Worm (Caenorhabditis elegans): ENCODE measurements around the gene jud-4.

Gene jud-4

ce11 chrX:15334897-15335296 is 51.0 kb downstream of the jud-4 start:
- TF ChIP-seq med-1 (GFP tag; optimal IDR thresholded peaks at IDR 0.05; ENCODE audit: insufficient read depth) (no peak), klf-2 (GFP tag; conservative IDR thresholded peaks at IDR 0.05) (no peak), ztf-29 (GFP tag; IDR thresholded peaks at IDR 0.05) (no peak), ztf-23 (GFP tag; IDR thresholded peaks at IDR 0.05) (no peak), cog-1 (tag; optimal IDR thresholded peaks at IDR 0.05) (no peak), T22C8.4 (GFP tag; IDR thresholded peaks at IDR 0.05) (no peak), ref-1 (GFP tag; conservative IDR thresholded peaks at IDR 0.05) (no peak), tab-1 (GFP tag; IDR thresholded peaks at IDR 0.05) (no peak), flt-1 (GFP tag; IDR thresholded peaks at IDR 0.05) (no peak)

- no peak for TF ChIP-seq ztf-29 (GFP tag; IDR thresholded peaks at IDR 0.05)
- TF ChIP-seq med-1 (GFP tag; optimal IDR thresholded peaks at IDR 0.05; ENCODE audit: insufficient read depth) = no peak
- no peak for TF ChIP-seq klf-2 (GFP tag; conservative IDR thresholded peaks at IDR 0.05)
- no peak for TF ChIP-seq T22C8.4 (GFP tag; IDR thresholded peaks at IDR 0.05)
- no peak for TF ChIP-seq tab-1 (GFP tag; IDR thresholded peaks at IDR 0.05)
- TF ChIP-seq flt-1 (GFP tag; IDR thresholded peaks at IDR 0.05) = no peak
- no peak for TF ChIP-seq cog-1 (tag; optimal IDR thresholded peaks at IDR 0.05)
- no peak for TF ChIP-seq ztf-23 (GFP tag; IDR thresholded peaks at IDR 0.05)
- TF ChIP-seq ref-1 (GFP tag; conservative IDR thresholded peaks at IDR 0.05) = no peak
Measured at ce11 chrX:15335636-15336035, 51.7 kb downstream of the jud-4 start.
